Fruit fly (Drosophila melanogaster) whole organism, adult: ENCODE results near the gene Mtr3.

Experiments used
- CG11617 ChIP-seq: fragments of 200-800 bp; sonication (Bioruptor generic); optimal IDR thresholded peaks from 2 replicates; lab custom pipeline; 2017; ENCODE audit warnings: mild to moderate bottlenecking, missing biosample characterization, missing genetic modification reagents, missing genetic modification characterization
- CG12768 ChIP-seq: fragments of 200-800 bp; sonication (Bioruptor generic); optimal IDR thresholded peaks from 2 replicates; lab custom pipeline; 2017; ENCODE audit warnings: missing biosample characterization, missing genetic modification characterization, mild to moderate bottlenecking, moderate library complexity, missing genetic modification reagents
- CG14711 ChIP-seq: fragments of 200-800 bp; sonication (Bioruptor generic); optimal IDR thresholded peaks from 2 replicates; lab custom pipeline; 2018; ENCODE audit warnings: missing biosample characterization, mild to moderate bottlenecking, missing genetic modification characterization, moderate library complexity
- CG1620 ChIP-seq: fragments of 200-800 bp; sonication (Bioruptor generic); optimal IDR thresholded peaks from 2 replicates; lab custom pipeline; 2016; ENCODE audit warnings: missing biosample characterization, missing genetic modification characterization
- CG5204 ChIP-seq: fragments of 200-800 bp; sonication (Bioruptor generic); optimal IDR thresholded peaks from 2 replicates; lab custom pipeline; 2016; ENCODE audit warnings: missing biosample characterization, missing genetic modification characterization
- Hr96 ChIP-seq: fragments of 200-800 bp; sonication (Bioruptor generic); optimal IDR thresholded peaks from 2 replicates; lab custom pipeline; 2016; ENCODE audit warnings: missing biosample characterization, missing genetic modification characterization
- Mnt ChIP-seq: fragments of 200-800 bp; sonication (Bioruptor generic); optimal IDR thresholded peaks from 2 replicates; lab custom pipeline; 2016; ENCODE audit warnings: missing biosample characterization, mild to moderate bottlenecking, missing genetic modification characterization
- bab1 ChIP-seq: fragments of 200-800 bp; sonication (Bioruptor generic); optimal IDR thresholded peaks from 3 replicates; lab custom pipeline; 2019; ENCODE audit warnings: missing biosample characterization, mild to moderate bottlenecking, missing genetic modification characterization, moderate library complexity
- cnc ChIP-seq, 2 experiments: fragments of >200 bp; optimal IDR thresholded peaks; 2 replicates each; lab custom pipeline; 2017
- kay ChIP-seq: fragments of 200-800 bp; sonication (Bioruptor generic); peaks from one replicate; lab custom pipeline; 2016; ENCODE audit warnings: missing biosample characterization, missing genetic modification characterization, borderline replicate concordance
- pad ChIP-seq: fragments of 200-800 bp; sonication (Bioruptor generic); optimal IDR thresholded peaks from 3 replicates; lab custom pipeline; 2017; ENCODE audit warnings: missing biosample characterization, missing genetic modification characterization, mild to moderate bottlenecking, moderate library complexity, missing genetic modification reagents
- toe ChIP-seq: fragments of 200-800 bp; sonication (Bioruptor generic); optimal IDR thresholded peaks from 2 replicates; lab custom pipeline; 2016; ENCODE audit warnings: missing biosample characterization, missing genetic modification characterization

- TF ChIP-seq toe (GFP tag; lab: Kevin White, UChicago) = no peak
- TF ChIP-seq Hr96 (GFP tag; lab: Kevin White, UChicago) = no peak
- TF ChIP-seq CG5204 (GFP tag; lab: Kevin White, UChicago) = no peak
- no peak for TF ChIP-seq kay (GFP tag; lab: Kevin White, UChicago)
- no peak for TF ChIP-seq Mnt (GFP tag; lab: Kevin White, UChicago)
- TF ChIP-seq CG14711 = no peak
- no peak for TF ChIP-seq CG1620
- no peak for TF ChIP-seq pad (GFP tag; lab: Kevin White, UChicago)
- no peak for TF ChIP-seq CG12768 (GFP tag; lab: Kevin White, UChicago)
- TF ChIP-seq bab1 (GFP tag; lab: Kevin White, UChicago) = no peak
- TF ChIP-seq cnc (optimal IDR thresholded peaks at IDR 0.05; lab: Kevin White, UChicago) = no peak
- TF ChIP-seq CG11617 = no peak
These were observed 17.9 kb upstream of the Mtr3 start, which contains the start of gene CG46462 for dm6 chr3L:19931391-19931790.
